Fruit fly (Drosophila melanogaster): ENCODE data around the gene CG14563.

CG14563 gene

DNA sequence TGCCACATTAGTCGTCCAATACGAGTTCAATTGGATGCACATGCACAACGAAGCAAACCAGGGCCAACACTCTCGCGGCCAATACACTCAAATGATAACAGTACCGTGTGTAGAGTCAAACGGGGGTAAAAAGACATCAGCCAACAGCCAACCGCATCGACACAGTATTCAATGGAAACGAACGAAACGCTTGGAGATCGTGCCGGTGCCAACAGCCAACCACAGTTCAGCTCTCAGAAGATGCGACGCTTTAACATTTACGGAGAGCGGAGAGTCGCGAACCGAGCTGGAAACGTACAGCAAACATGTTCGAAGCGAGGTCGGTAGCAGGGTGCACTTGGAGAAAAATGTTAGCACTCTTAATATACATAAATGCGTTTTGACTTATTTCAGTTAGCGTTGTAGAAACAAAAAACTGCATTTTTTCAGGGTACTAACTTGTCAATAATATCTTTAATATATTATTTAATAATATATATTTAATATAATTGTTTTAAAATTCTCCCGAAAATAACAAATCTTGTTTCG, 34.1 kb downstream of the CG14563 start (continued):
- no peak for TF ChIP-seq CG42726 (GFP tag; IDR thresholded peaks at IDR 0.05; ENCODE audit: partially characterized antibody)
- no peak for TF ChIP-seq CG10147 (GFP tag; optimal IDR thresholded peaks at IDR 0.05)
- no peak for TF ChIP-seq eve (GFP tag; optimal IDR thresholded peaks at IDR 0.05)
- TF ChIP-seq CG7928 (GFP tag; optimal IDR thresholded peaks at IDR 0.05): no peak
- TF ChIP-seq Tbp (GFP tag; optimal IDR thresholded peaks at IDR 0.05): no peak
- TF ChIP-seq shn (GFP tag; optimal IDR thresholded peaks at IDR 0.05): no peak
- no peak for TF ChIP-seq Dref (GFP tag; IDR thresholded peaks at IDR 0.05)
- TF ChIP-seq CG43689 (GFP tag; IDR thresholded peaks at IDR 0.05): no peak
- TF ChIP-seq Neu2 (GFP tag; optimal IDR thresholded peaks at IDR 0.05; ENCODE audit: borderline replicate concordance): no peak
- TF ChIP-seq dimm (GFP tag; IDR thresholded peaks at IDR 0.05): 0 out of 2 replicates have a peak, but pooled peaks have one; percentile 15
- peak; percentile 6; the same call in 1 of the 2 replicates for TF ChIP-seq Ravus (GFP tag; IDR thresholded peaks at IDR 0.05)
- no peak for TF ChIP-seq CG1603 (tag; optimal IDR thresholded peaks at IDR 0.05)
- peak; percentile 73 for TF ChIP-seq CG10267 (tag; optimal IDR thresholded peaks at IDR 0.05)
- TF ChIP-seq CG17829 (tag; optimal IDR thresholded peaks at IDR 0.05): peak; percentile 80
- TF ChIP-seq pho (GFP tag; optimal IDR thresholded peaks at IDR 0.05): no peak
- no peak for TF ChIP-seq CG12104 (GFP tag; optimal IDR thresholded peaks at IDR 0.05)
- no peak for TF ChIP-seq CG7963 (GFP tag; IDR thresholded peaks at IDR 0.05; ENCODE audit: partially characterized antibody)
- no peak for TF ChIP-seq CG6175 (GFP tag; IDR thresholded peaks at IDR 0.05)
- peak; percentile 69 for TF ChIP-seq D19A (tag; optimal IDR thresholded peaks at IDR 0.05)
- no peak for TF ChIP-seq CG12744 (GFP tag; optimal IDR thresholded peaks at IDR 0.05)
- TF ChIP-seq CG14710 (tag; optimal IDR thresholded peaks at IDR 0.05): no peak
- no peak for TF ChIP-seq pita (GFP tag; optimal IDR thresholded peaks at IDR 0.05)
- no peak for TF ChIP-seq repo (GFP tag; optimal IDR thresholded peaks at IDR 0.05)
- peak; percentile 46 for TF ChIP-seq Chrac-16 (GFP tag; optimal IDR thresholded peaks at IDR 0.05)
- peak; percentile 67 for TF ChIP-seq CG6254 (GFP tag; optimal IDR thresholded peaks at IDR 0.05)
- TF ChIP-seq lmd (GFP tag; IDR thresholded peaks at IDR 0.05): peak; percentile 50
- TF ChIP-seq Doc2 (GFP tag; IDR thresholded peaks at IDR 0.05): no peak
- no peak for TF ChIP-seq zfh2 (GFP tag; optimal IDR thresholded peaks at IDR 0.05)
- no peak for TF ChIP-seq Mrtf (GFP tag; IDR thresholded peaks at IDR 0.05)
- TF ChIP-seq CG10366 (GFP tag; IDR thresholded peaks at IDR 0.05): peak; percentile 73
- TF ChIP-seq cad (GFP tag; optimal IDR thresholded peaks at IDR 0.05): no peak
- TF ChIP-seq CG11695 (GFP tag; IDR thresholded peaks at IDR 0.05): no peak; the same call in 1 of the 3 replicates
- no peak for TF ChIP-seq Max (GFP tag; optimal IDR thresholded peaks at IDR 0.05)
- peak; percentile 49 for TF ChIP-seq CG30431 (GFP tag; optimal IDR thresholded peaks at IDR 0.05)
- TF ChIP-seq CG6854 (GFP tag; optimal IDR thresholded peaks at IDR 0.05): no peak
- no peak for TF ChIP-seq CG2120 (GFP tag; optimal IDR thresholded peaks at IDR 0.05)
- no peak for TF ChIP-seq kay (GFP tag; optimal IDR thresholded peaks at IDR 0.05)
- TF ChIP-seq CG11093 (GFP tag; IDR thresholded peaks at IDR 0.05): no peak
- TF ChIP-seq CG17186 (GFP tag; optimal IDR thresholded peaks at IDR 0.05): no peak
- no peak for TF ChIP-seq CG15601 (tag; optimal IDR thresholded peaks at IDR 0.05)
- peak in 1 of 3 experiments; percentile 53 for TF ChIP-seq Stat92E (GFP tag; optimal IDR thresholded peaks at IDR 0.05)
- no peak for TF ChIP-seq lab (GFP tag; optimal IDR thresholded peaks at IDR 0.05)
- TF ChIP-seq row (GFP tag; IDR thresholded peaks at IDR 0.05): peak; percentile 86; the same call in 2 of the 3 replicates
- TF ChIP-seq HmgD (GFP tag; optimal IDR thresholded peaks at IDR 0.05): no peak
- TF ChIP-seq hbn (GFP tag; IDR thresholded peaks at IDR 0.05; ENCODE audit: partially characterized antibody): no peak
- no peak for TF ChIP-seq CG34224 (GFP tag; IDR thresholded peaks at IDR 0.05; ENCODE audit: partially characterized antibody)
- TF ChIP-seq CG30403 (GFP tag; optimal IDR thresholded peaks at IDR 0.05): peak; percentile 52
- peak; percentile 77 for TF ChIP-seq CG10209 (GFP tag; optimal IDR thresholded peaks at IDR 0.05)
- no peak for TF ChIP-seq CG16779 (GFP tag; IDR thresholded peaks at IDR 0.05)
- TF ChIP-seq CG7372 (GFP tag; IDR thresholded peaks at IDR 0.05): no peak
- TF ChIP-seq danr (GFP tag; IDR thresholded peaks at IDR 0.05): no peak

Data from whole organism, embryonic.